Worm (Caenorhabditis elegans): Measurements from ENCODE around the gene W06G6.9.

ce11 chrV:16674399-16674798 is 28.1 kb upstream of the W06G6.9 start:
- no peak for TF ChIP-seq pha-4 (tag; optimal IDR thresholded peaks at IDR 0.05)
- no peak for TF ChIP-seq unc-86 (tag; optimal IDR thresholded peaks at IDR 0.05)
- no peak for TF ChIP-seq ama-1 (optimal IDR thresholded peaks at IDR 0.05)
- TF ChIP-seq sox-2 (GFP tag; IDR thresholded peaks at IDR 0.05), result no peak
- TF ChIP-seq ceh-48 (tag; optimal IDR thresholded peaks at IDR 0.05), result no peak
- no peak for TF ChIP-seq elt-4 (tag; optimal IDR thresholded peaks at IDR 0.05)
- no peak for TF ChIP-seq nhr-232 (tag; optimal IDR thresholded peaks at IDR 0.05)
- no peak for TF ChIP-seq pha-2 (tag; optimal IDR thresholded peaks at IDR 0.05)

Data from whole organism, late embryonic.